Worm (Caenorhabditis elegans): Measurements from ENCODE around the gene col-120.

col-120 gene

DNA sequence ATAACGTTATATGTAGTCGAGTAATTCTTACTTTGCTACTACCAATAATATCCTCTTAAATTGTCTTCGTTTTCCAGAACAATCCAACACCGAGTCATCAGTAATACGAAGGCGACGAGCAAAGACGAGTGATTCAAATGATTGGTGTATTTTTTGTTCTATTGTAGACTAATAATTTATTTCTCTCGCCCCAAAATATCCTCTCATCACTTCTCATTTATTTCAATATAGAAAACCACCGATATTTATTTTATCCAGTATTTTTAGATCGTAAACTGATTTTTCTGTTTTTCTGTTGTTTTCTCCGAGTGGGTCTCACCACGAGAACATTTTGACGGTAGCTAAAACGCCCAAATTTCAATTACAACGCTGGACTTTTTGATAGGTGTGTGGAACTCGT lies 33.9 kb downstream of the col-120 start:
- TF ChIP-seq aha-1 (tag) (peak; percentile 92), ama-1 (optimal IDR thresholded peaks at IDR 0.05) (no peak), daf-19 (GFP tag; conservative IDR thresholded peaks at IDR 0.05) (no peak)

DNA sequence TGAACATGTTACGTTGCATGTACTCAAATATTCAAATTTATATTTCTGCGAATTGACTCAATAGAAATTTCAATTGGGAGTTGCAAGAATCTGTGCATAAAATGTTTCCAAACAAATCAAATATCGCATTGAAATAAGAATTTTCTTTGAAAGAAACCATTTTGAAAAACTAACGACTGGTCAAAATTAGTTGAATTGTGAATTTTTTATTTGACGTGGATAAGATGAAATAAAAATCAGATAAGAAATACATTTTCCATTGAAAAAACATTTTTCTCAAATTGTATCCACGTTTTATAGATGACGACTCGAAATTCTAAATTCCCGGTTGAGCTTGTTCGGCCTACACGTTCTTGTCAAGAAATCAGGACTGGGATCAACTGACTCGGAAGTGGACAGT lies 36.8 kb downstream of the col-120 start, which contains the start of gene C46C2.3:
TSS of gene C46C2.3 (plus strand) at position 301 of the 400 bp plus-strand sequence.
- TF ChIP-seq unc-62 (GFP tag; optimal IDR thresholded peaks at IDR 0.05 in 1 of 2) (peak in 1 of 2 experiments; percentile 19), unc-62 (tag; optimal IDR thresholded peaks at IDR 0.05) (no peak), ztf-11 (tag; optimal IDR thresholded peaks at IDR 0.05) (no peak)

DNA sequence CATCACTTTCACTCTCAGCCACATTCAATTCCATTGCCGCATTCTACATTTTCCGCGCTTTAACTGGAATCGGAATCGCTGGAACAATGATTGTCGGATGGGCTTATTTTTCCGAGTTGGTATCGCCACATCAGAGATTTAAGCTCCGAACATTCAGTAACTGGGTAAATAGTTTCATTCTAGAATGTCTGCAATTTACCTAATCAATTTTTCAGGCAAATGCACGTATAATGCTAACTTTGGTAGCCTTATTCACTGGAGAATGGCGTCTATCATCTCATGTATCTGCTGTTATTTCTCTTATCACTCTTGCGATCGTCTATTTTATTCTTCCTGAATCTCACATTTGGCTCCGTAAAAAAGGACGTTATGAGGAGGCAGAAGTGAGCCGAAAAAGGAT lies 43.2 kb downstream of the col-120 start:
- TF ChIP-seq tra-1 (GFP tag; IDR thresholded peaks at IDR 0.05) (no peak), unc-62 (GFP tag; optimal IDR thresholded peaks at IDR 0.05 in 1 of 2) (peak in 1 of 2 experiments; percentile 78), unc-62 (tag; optimal IDR thresholded peaks at IDR 0.05) (no peak)

DNA sequence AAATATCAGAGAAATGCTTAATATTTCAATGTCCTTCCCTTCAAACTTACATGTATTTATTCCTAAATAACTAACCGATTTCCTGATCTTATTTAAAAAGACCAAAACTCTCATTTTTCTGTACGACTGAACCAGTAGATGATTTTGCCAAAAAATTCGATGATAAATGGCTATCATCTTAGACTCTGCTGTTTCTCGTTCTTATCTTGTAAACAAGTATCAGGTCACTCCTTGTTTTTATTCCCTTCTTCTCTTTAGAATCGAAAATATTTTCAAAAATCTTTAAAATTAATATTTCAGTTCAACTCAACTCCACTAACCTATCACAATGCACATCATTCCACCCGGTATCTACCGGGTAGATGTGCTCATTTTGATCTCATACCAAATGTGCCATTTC lies 44.2 kb downstream of the col-120 start, which contains the start of gene C46C2.2:
TSS of gene C46C2.2 (plus strand) at position 301 of the 400 bp plus-strand sequence.
- TF ChIP-seq gei-8 (GFP tag; optimal IDR thresholded peaks at IDR 0.05) (no peak), Y105C5A.15 (GFP tag; IDR thresholded peaks at IDR 0.05) (no peak), snpc-4 (tag; optimal IDR thresholded peaks at IDR 0.05) (no peak), ZK337.2 (GFP tag; IDR thresholded peaks at IDR 0.05) (no peak), dve-1 (tag; optimal IDR thresholded peaks at IDR 0.05; ENCODE audit: insufficient read depth) (no peak)

DNA sequence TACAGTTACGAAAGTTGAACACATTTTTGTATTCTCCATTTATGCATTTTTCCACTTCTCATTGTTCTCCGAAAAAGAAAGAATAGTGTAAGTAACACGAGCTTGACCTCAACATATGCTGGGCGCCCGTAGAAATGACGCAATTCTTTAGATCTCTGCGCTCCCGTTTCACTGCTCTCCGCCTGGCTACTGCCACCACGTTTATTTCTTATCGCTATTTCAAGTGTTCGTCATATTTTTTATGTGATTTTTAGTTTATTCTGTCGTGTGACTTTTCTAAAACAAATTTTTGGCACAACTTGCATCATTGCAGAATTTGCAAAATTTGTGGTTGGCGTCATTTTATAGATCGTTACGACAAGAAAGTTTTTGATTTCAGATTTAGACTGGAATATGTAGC lies 44.6 kb downstream of the col-120 start:
- peak; percentile 26; the same call in 1 of the 2 replicates for TF ChIP-seq php-3 (GFP tag; IDR thresholded peaks at IDR 0.05)
- TF ChIP-seq mes-2 (tag; optimal IDR thresholded peaks at IDR 0.05; ENCODE audit: poor library complexity, severe bottlenecking) = peak; percentile 9
- TF ChIP-seq hlh-11 (tag; optimal IDR thresholded peaks at IDR 0.05) = peak; percentile 63
- peak; percentile 57; the same call in 1 of the 2 replicates for TF ChIP-seq dmd-6 (GFP tag; IDR thresholded peaks at IDR 0.05)
- TF ChIP-seq ZK337.2 (GFP tag; IDR thresholded peaks at IDR 0.05) = no peak
- peak; percentile 18 for TF ChIP-seq hlh-30 (tag; optimal IDR thresholded peaks at IDR 0.05; ENCODE audit: insufficient read depth)
- no peak for TF ChIP-seq F10B5.3 (tag; optimal IDR thresholded peaks at IDR 0.05)
- TF ChIP-seq dmd-9 (GFP tag; IDR thresholded peaks at IDR 0.05) = no peak
- peak; percentile 21 for TF ChIP-seq dve-1 (tag; optimal IDR thresholded peaks at IDR 0.05; ENCODE audit: insufficient read depth)
- no peak for TF ChIP-seq daf-16 (GFP tag; optimal IDR thresholded peaks at IDR 0.05)
- TF ChIP-seq daf-16 (tag; optimal IDR thresholded peaks at IDR 0.05) = peak; percentile 26
- peak; percentile 49 for TF ChIP-seq nhr-28 (tag; optimal IDR thresholded peaks at IDR 0.05)
- TF ChIP-seq F44E2.7 (GFP tag; IDR thresholded peaks at IDR 0.05) = no peak
- peak; percentile 15 for TF ChIP-seq mxl-3 (GFP tag; optimal IDR thresholded peaks at IDR 0.05)
- peak in 1 of 2 experiments; percentile 45 for TF ChIP-seq unc-62 (GFP tag; optimal IDR thresholded peaks at IDR 0.05 in 1 of 2)
- TF ChIP-seq unc-62 (tag; optimal IDR thresholded peaks at IDR 0.05) = no peak
- TF ChIP-seq aha-1 (tag) = peak; percentile 13
- peak; percentile 67 for TF ChIP-seq pqm-1 (tag; optimal IDR thresholded peaks at IDR 0.05)

DNA sequence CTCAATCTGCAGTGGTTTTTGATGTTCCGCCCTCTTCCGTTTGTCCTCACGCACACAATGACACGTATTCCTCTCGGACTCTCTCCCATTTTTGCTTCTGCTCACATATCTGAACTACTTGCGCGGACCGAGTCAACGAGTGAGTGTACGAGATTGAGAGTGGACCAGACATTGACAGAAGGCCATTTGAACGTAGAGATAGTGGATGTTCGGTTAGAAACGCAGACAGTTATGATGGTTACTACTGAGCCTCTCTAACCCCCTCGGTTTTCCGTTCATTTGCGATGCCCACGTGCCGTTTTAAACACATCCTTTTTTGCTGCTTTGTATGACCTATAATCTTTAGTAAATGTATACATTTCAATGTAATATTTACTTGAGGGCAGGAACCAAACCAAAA lies 45.1 kb downstream of the col-120 start:
- TF ChIP-seq set-16 (GFP tag; IDR thresholded peaks at IDR 0.05) = no peak
- 0 out of 2 replicates have a peak, but pooled peaks have one; percentile 32 for TF ChIP-seq ceh-20 (GFP tag; IDR thresholded peaks at IDR 0.05)
- peak; percentile 12 to 58 for TF ChIP-seq lsy-2 (tag; optimal IDR thresholded peaks at IDR 0.05)
- no peak for TF ChIP-seq arid-1 (GFP tag; conservative IDR thresholded peaks at IDR 0.05)
- peak; percentile 6 for TF ChIP-seq fkh-10 (GFP tag; optimal IDR thresholded peaks at IDR 0.05)
- peak; percentile 99 for TF ChIP-seq aha-1 (tag)
- no peak for TF ChIP-seq zag-1 (tag; optimal IDR thresholded peaks at IDR 0.05)
- TF ChIP-seq aly-2 (tag; optimal IDR thresholded peaks at IDR 0.05) = no peak
- no peak for TF ChIP-seq unc-130 (GFP tag; optimal IDR thresholded peaks at IDR 0.05)
- peak; percentile 27 for TF ChIP-seq rbr-2 (tag; optimal IDR thresholded peaks at IDR 0.05)
- TF ChIP-seq nhr-41 (GFP tag; IDR thresholded peaks at IDR 0.05) = no peak
- TF ChIP-seq T26A8.4 (GFP tag; IDR thresholded peaks at IDR 0.05) = no peak
- TF ChIP-seq lin-15B (tag; optimal IDR thresholded peaks at IDR 0.05) = no peak
- TF ChIP-seq vab-7 (GFP tag; IDR thresholded peaks at IDR 0.05) = no peak
- no peak for TF ChIP-seq Y48G9A.11 (GFP tag; IDR thresholded peaks at IDR 0.05)
- no peak for TF ChIP-seq snpc-1.2 (GFP tag; IDR thresholded peaks at IDR 0.05)
- TF ChIP-seq gei-8 (GFP tag; optimal IDR thresholded peaks at IDR 0.05) = no peak
- TF ChIP-seq dmd-9 (GFP tag; IDR thresholded peaks at IDR 0.05) = no peak
- peak; percentile 60 for TF ChIP-seq mes-2 (tag; optimal IDR thresholded peaks at IDR 0.05; ENCODE audit: poor library complexity, severe bottlenecking)
- TF ChIP-seq unc-62 (GFP tag; optimal IDR thresholded peaks at IDR 0.05 in 1 of 2) = no peak
- no peak for TF ChIP-seq unc-62 (tag; optimal IDR thresholded peaks at IDR 0.05)
- TF ChIP-seq zip-2 (tag; optimal IDR thresholded peaks at IDR 0.05) = no peak
- no peak for TF ChIP-seq sdz-12 (GFP tag; optimal IDR thresholded peaks at IDR 0.05)
